Worm (Caenorhabditis elegans) whole organism, midembryonic: ENCODE measurements around the gene spdl-1.

Experiments used
- cog-1 ChIP-seq: sonication (generic microtip); optimal IDR thresholded peaks from 2 replicates; lab custom pipeline; 2016; ENCODE audit warnings: missing genetic modification characterization, missing compliant biosample characterization
- flt-1 ChIP-seq: fragments of 200-800 bp; sonication (Bioruptor generic); IDR thresholded peaks from 2 replicates; pipeline ENCODE4 v1.3.6; 2022; ENCODE audit warnings: missing genetic modification characterization, missing compliant biosample characterization
- klf-2 ChIP-seq: fragments of 200-800 bp; sonication (Bioruptor generic); conservative IDR thresholded peaks from 2 replicates; pipeline ENCODE4 v1.3.6; 2022; ENCODE audit warnings: missing genetic modification reagents, missing genetic modification characterization, missing compliant biosample characterization
- med-1 ChIP-seq: sonication (generic microtip); optimal IDR thresholded peaks from 2 replicates; lab custom pipeline; 2017; ENCODE audit warnings: missing genetic modification characterization, mild to moderate bottlenecking, missing compliant biosample characterization, antibody characterized with exemption, missing genetic modification reagents; ENCODE audit not compliant: insufficient read depth
- ref-1 ChIP-seq: fragments of 200-800 bp; sonication (Bioruptor generic); conservative IDR thresholded peaks from 2 replicates; pipeline ENCODE4 v1.3.6; 2022; ENCODE audit warnings: missing genetic modification reagents, missing genetic modification characterization, missing compliant biosample characterization
- tab-1 ChIP-seq: fragments of 200-800 bp; sonication (Bioruptor generic); IDR thresholded peaks from 2 replicates; pipeline ENCODE4 v1.3.6; 2022; ENCODE audit warnings: missing genetic modification characterization, missing compliant biosample characterization
- ztf-23 ChIP-seq: fragments of 200-800 bp; sonication (Bioruptor generic); IDR thresholded peaks from 2 replicates; pipeline ENCODE4 v1.3.6; 2022; ENCODE audit warnings: missing genetic modification reagents, missing genetic modification characterization, missing compliant biosample characterization

- TF ChIP-seq klf-2 (GFP tag; lab: Robert Waterston, UW) (no peak), ref-1 (GFP tag; lab: Robert Waterston, UW) (no peak), flt-1 (GFP tag; lab: Robert Waterston, UW) (no peak), ztf-23 (GFP tag; lab: Robert Waterston, UW) (no peak), cog-1 (tag; lab: Kevin White, UChicago) (no peak), tab-1 (GFP tag; lab: Robert Waterston, UW) (no peak), med-1 (GFP tag; lab: Kevin White, UChicago) (no peak)
Measured at ce11 chrII:7815406-7815805, 34.0 kb downstream of the spdl-1 start.
